Worm (Caenorhabditis elegans): ENCODE measurements around the gene vha-20.

- no peak for TF ChIP-seq ceh-16 (tag; optimal IDR thresholded peaks at IDR 0.05)
- no peak for TF ChIP-seq nhr-43 (tag; optimal IDR thresholded peaks at IDR 0.05; ENCODE audit: poor library complexity, severe bottlenecking)
- TF ChIP-seq snpc-4 (tag; optimal IDR thresholded peaks at IDR 0.05), result no peak
- TF ChIP-seq nhr-76 (tag; optimal IDR thresholded peaks at IDR 0.05), result no peak
- TF ChIP-seq nhr-11 (tag; optimal IDR thresholded peaks at IDR 0.05), result no peak
- no peak for TF ChIP-seq jun-1 (tag; optimal IDR thresholded peaks at IDR 0.05)
- no peak for TF ChIP-seq pha-4 (tag; optimal IDR thresholded peaks at IDR 0.05)
- no peak for TF ChIP-seq ztf-11 (tag; optimal IDR thresholded peaks at IDR 0.05)
- TF ChIP-seq unc-39 (tag; optimal IDR thresholded peaks at IDR 0.05), result no peak
- TF ChIP-seq nhr-28 (tag; optimal IDR thresholded peaks at IDR 0.05), result no peak
- TF ChIP-seq ama-1 (optimal IDR thresholded peaks at IDR 0.05), result no peak
- TF ChIP-seq fkh-10 (GFP tag; optimal IDR thresholded peaks at IDR 0.05), result no peak
These were observed 45.5 kb downstream of the vha-20 start for ce11 chrX:14118762-14119161.

All from whole organism, L3 larva.